Fruit fly (Drosophila melanogaster) whole organism, embryonic: Measurements from ENCODE around the gene CG33120.
A peak's percentile ranks its signal among the peaks of the same experiment; 100 is the strongest.

Experiments
- CG10366 ChIP-seq: fragments of 200-800 bp; sonication (Bioruptor generic); IDR thresholded peaks from 2 replicates; pipeline ENCODE4 v1.3.6; 2022; ENCODE audit warnings: missing biosample characterization, missing genetic modification characterization
- CG10431 ChIP-seq: fragments of 200-800 bp; sonication (Bioruptor generic); optimal IDR thresholded peaks from 3 replicates; lab custom pipeline; 2018; ENCODE audit warnings: missing biosample characterization, mild to moderate bottlenecking, missing genetic modification characterization
- CG10959 ChIP-seq: fragments of 200-800 bp; sonication (Bioruptor generic); IDR thresholded peaks from 2 replicates; pipeline ENCODE4 v1.3.6; 2022; ENCODE audit warnings: missing biosample characterization, missing genetic modification characterization
- CG11085 ChIP-seq: fragments of 200-800 bp; sonication (Bioruptor generic); IDR thresholded peaks from 2 replicates; pipeline ENCODE4 v1.3.6; 2022; ENCODE audit warnings: missing biosample characterization, missing genetic modification characterization
- CG11247 ChIP-seq: fragments of 200-800 bp; sonication (Bioruptor generic); IDR thresholded peaks from 2 replicates; pipeline ENCODE4 v1.3.6; 2022; ENCODE audit warnings: missing biosample characterization, missing genetic modification characterization
- CG11504 ChIP-seq: fragments of 200-800 bp; sonication (Bioruptor generic); optimal IDR thresholded peaks from 3 replicates; lab custom pipeline; 2019; ENCODE audit warnings: missing biosample characterization, mild to moderate bottlenecking, missing genetic modification characterization, moderate library complexity
- CG12071 ChIP-seq: fragments of 200-800 bp; sonication (Bioruptor generic); optimal IDR thresholded peaks from 3 replicates; lab custom pipeline; 2018; ENCODE audit warnings: missing biosample characterization, mild to moderate bottlenecking, missing genetic modification characterization
- CG1233 ChIP-seq: fragments of 200-800 bp; sonication (Bioruptor generic); optimal IDR thresholded peaks from 4 replicates; lab custom pipeline; 2018; ENCODE audit warnings: missing biosample characterization, mild to moderate bottlenecking, missing genetic modification characterization
- CG12659 ChIP-seq: fragments of 200-800 bp; sonication (Bioruptor generic); optimal IDR thresholded peaks from 3 replicates; lab custom pipeline; 2017; ENCODE audit warnings: mild to moderate bottlenecking, missing biosample characterization, missing genetic modification reagents, missing genetic modification characterization
- CG13296 ChIP-seq: fragments of 200-800 bp; sonication (Bioruptor generic); optimal IDR thresholded peaks from 3 replicates; lab custom pipeline; 2018; ENCODE audit warnings: missing biosample characterization, mild to moderate bottlenecking, missing genetic modification characterization
- CG14050 ChIP-seq: fragments of 200-800 bp; sonication (Bioruptor generic); IDR thresholded peaks from 3 replicates; pipeline ENCODE4 v1.3.6; 2022; ENCODE audit warnings: missing biosample characterization, missing genetic modification characterization
- CG15073 ChIP-seq: fragments of 200-800 bp; sonication (Bioruptor generic); optimal IDR thresholded peaks from 2 replicates; lab custom pipeline; 2016; ENCODE audit warnings: missing biosample characterization, missing genetic modification characterization
- CG1529 ChIP-seq: fragments of 200-800 bp; sonication (Bioruptor generic); optimal IDR thresholded peaks from 3 replicates; lab custom pipeline; 2018; ENCODE audit warnings: missing biosample characterization, missing genetic modification characterization
- CG1647 ChIP-seq: fragments of 200-800 bp; sonication (Bioruptor generic); optimal IDR thresholded peaks from 3 replicates; lab custom pipeline; 2016; ENCODE audit warnings: missing biosample characterization, missing genetic modification characterization
- CG17359 ChIP-seq: fragments of 200-800 bp; sonication (Bioruptor generic); optimal IDR thresholded peaks from 3 replicates; lab custom pipeline; 2018; ENCODE audit warnings: missing biosample characterization, mild to moderate bottlenecking, missing genetic modification characterization, moderate library complexity
- CG34224 ChIP-seq: fragments of 200-800 bp; sonication (Bioruptor generic); IDR thresholded peaks from 3 replicates; pipeline ENCODE4 v1.3.6; 2022; ENCODE audit warnings: missing biosample characterization, missing genetic modification characterization; ENCODE audit not compliant: partially characterized antibody
- CG3847 ChIP-seq: fragments of 200-800 bp; sonication (Bioruptor generic); IDR thresholded peaks from 2 replicates; pipeline ENCODE4 v1.3.6; 2022; ENCODE audit warnings: missing biosample characterization, missing genetic modification characterization
- CG6813 ChIP-seq: fragments of 200-800 bp; sonication (Bioruptor generic); optimal IDR thresholded peaks from 2 replicates; lab custom pipeline; 2017; ENCODE audit warnings: missing biosample characterization, missing genetic modification characterization, mild to moderate bottlenecking, moderate library complexity, missing genetic modification reagents
- CG8359 ChIP-seq: fragments of 200-800 bp; sonication (Bioruptor generic); optimal IDR thresholded peaks from 2 replicates; lab custom pipeline; 2017; ENCODE audit warnings: missing biosample characterization, mild to moderate bottlenecking, missing genetic modification characterization, borderline replicate concordance
- Fer1 ChIP-seq: fragments of 200-800 bp; sonication (Bioruptor generic); optimal IDR thresholded peaks from 2 replicates; lab custom pipeline; 2017; ENCODE audit warnings: missing biosample characterization, mild to moderate bottlenecking, missing genetic modification characterization
- Fer3 ChIP-seq: fragments of 200-800 bp; sonication (Bioruptor generic); optimal IDR thresholded peaks from 2 replicates; lab custom pipeline; 2018; ENCODE audit warnings: missing biosample characterization, mild to moderate bottlenecking, missing genetic modification characterization, moderate library complexity
- GATAe ChIP-seq: fragments of 200-800 bp; sonication (Bioruptor generic); conservative IDR thresholded peaks from 2 replicates; pipeline ENCODE4 v1.3.6; 2022; ENCODE audit warnings: missing biosample characterization, missing genetic modification characterization
- H15 ChIP-seq: fragments of 200-800 bp; sonication (Bioruptor generic); IDR thresholded peaks from 3 replicates; pipeline ENCODE4 v1.3.6; 2022; ENCODE audit warnings: missing biosample characterization, missing genetic modification characterization
- HmgZ ChIP-seq: fragments of 200-800 bp; sonication (Bioruptor generic); optimal IDR thresholded peaks from 2 replicates; lab custom pipeline; 2018; ENCODE audit warnings: missing biosample characterization, mild to moderate bottlenecking, missing genetic modification characterization
- Nf-YC ChIP-seq: fragments of 200-800 bp; optimal IDR thresholded peaks from 3 replicates; lab custom pipeline; 2019; ENCODE audit warnings: missing biosample characterization, mild to moderate bottlenecking, missing genetic modification characterization, moderate library complexity
- Oli ChIP-seq: fragments of 200-800 bp; sonication (Bioruptor generic); optimal IDR thresholded peaks from 2 replicates; lab custom pipeline; 2018; ENCODE audit warnings: missing biosample characterization, mild to moderate bottlenecking, missing genetic modification characterization, moderate library complexity
- aop ChIP-seq: fragments of 200-800 bp; sonication (Bioruptor generic); IDR thresholded peaks from 2 replicates; pipeline ENCODE4 v1.3.6; 2022; ENCODE audit warnings: missing biosample characterization, missing genetic modification characterization
- bbx ChIP-seq: fragments of 200-800 bp; sonication (Bioruptor generic); IDR thresholded peaks from 2 replicates; pipeline ENCODE4 v1.3.6; 2022; ENCODE audit warnings: missing biosample characterization, missing genetic modification characterization; ENCODE audit not compliant: partially characterized antibody
- bowl ChIP-seq: fragments of 200-800 bp; sonication (Bioruptor generic); IDR thresholded peaks from 2 replicates; pipeline ENCODE4 v1.3.6; 2022; ENCODE audit warnings: missing biosample characterization, missing genetic modification characterization
- ci ChIP-seq: fragments of 200-800 bp; sonication (Bioruptor generic); IDR thresholded peaks from 3 replicates; pipeline ENCODE4 v1.3.6; 2022; ENCODE audit warnings: missing biosample characterization, missing genetic modification characterization
- cwo ChIP-seq: fragments of 200-800 bp; sonication (Bioruptor generic); optimal IDR thresholded peaks from 3 replicates; lab custom pipeline; 2017; ENCODE audit warnings: missing biosample characterization, missing genetic modification characterization, mild to moderate bottlenecking, moderate library complexity, missing genetic modification reagents
- dm ChIP-seq: fragments of 200-800 bp; sonication (Bioruptor generic); optimal IDR thresholded peaks from 3 replicates; lab custom pipeline; 2016; ENCODE audit warnings: missing biosample characterization, missing genetic modification characterization
- dmrt11E ChIP-seq: fragments of 200-800 bp; sonication (Bioruptor generic); optimal IDR thresholded peaks from 3 replicates; lab custom pipeline; 2018; ENCODE audit warnings: missing biosample characterization, mild to moderate bottlenecking, missing genetic modification characterization, moderate library complexity
- ewg ChIP-seq: fragments of 200-800 bp; sonication (Bioruptor generic); optimal IDR thresholded peaks from 3 replicates; lab custom pipeline; 2017; ENCODE audit warnings: mild to moderate bottlenecking, missing biosample characterization, missing genetic modification reagents, missing genetic modification characterization
- exex ChIP-seq: fragments of 200-800 bp; sonication (Bioruptor generic); optimal IDR thresholded peaks from 4 replicates; lab custom pipeline; 2018; ENCODE audit warnings: missing biosample characterization, mild to moderate bottlenecking, missing genetic modification characterization, moderate library complexity
- fru ChIP-seq: fragments of >200 bp; optimal IDR thresholded peaks from 2 replicates; lab custom pipeline; 2017
- gcm ChIP-seq: fragments of 200-800 bp; sonication (Bioruptor generic); optimal IDR thresholded peaks from 2 replicates; lab custom pipeline; 2019; ENCODE audit warnings: missing biosample characterization, mild to moderate bottlenecking, missing genetic modification characterization, moderate library complexity
- gro ChIP-seq: fragments of 200-800 bp; sonication (Bioruptor generic); optimal IDR thresholded peaks from 2 replicates; lab custom pipeline; 2016; ENCODE audit warnings: missing biosample characterization, missing genetic modification characterization
- insv ChIP-seq, 2 experiments: fragments of 200-800 bp; sonication (Bioruptor generic); optimal IDR thresholded peaks; 3 replicates each; lab custom pipeline; 2016 to 2018; ENCODE audit warnings: missing biosample characterization in 2 of 2, missing genetic modification characterization in 2 of 2
- jigr1 ChIP-seq: fragments of 200-800 bp; sonication (Bioruptor generic); IDR thresholded peaks from 3 replicates; pipeline ENCODE4 v1.3.6; 2022; ENCODE audit warnings: missing biosample characterization, missing genetic modification characterization
- nerfin-2 ChIP-seq: fragments of 200-800 bp; sonication (Bioruptor generic); IDR thresholded peaks from 2 replicates; pipeline ENCODE4 v1.3.6; 2022; ENCODE audit warnings: missing biosample characterization, missing genetic modification characterization; ENCODE audit not compliant: partially characterized antibody
- nom ChIP-seq: fragments of 200-800 bp; sonication (Bioruptor generic); optimal IDR thresholded peaks from 2 replicates; lab custom pipeline; 2017; ENCODE audit warnings: missing biosample characterization, missing genetic modification characterization, mild to moderate bottlenecking, moderate library complexity, missing genetic modification reagents
- org-1 ChIP-seq: fragments of 200-800 bp; sonication (Bioruptor generic); optimal IDR thresholded peaks from 2 replicates; lab custom pipeline; 2017; ENCODE audit warnings: missing biosample characterization, missing genetic modification characterization
- p53 ChIP-seq: fragments of 200-800 bp; sonication (Bioruptor generic); optimal IDR thresholded peaks from 2 replicates; lab custom pipeline; 2016; ENCODE audit warnings: missing biosample characterization, missing genetic modification characterization
- peb ChIP-seq: fragments of 200-800 bp; sonication (Bioruptor generic); IDR thresholded peaks from 2 replicates; pipeline ENCODE4 v1.3.6; 2022; ENCODE audit warnings: missing biosample characterization, missing genetic modification characterization
- repo ChIP-seq: fragments of 200-800 bp; sonication (Bioruptor generic); optimal IDR thresholded peaks from 2 replicates; lab custom pipeline; 2016; ENCODE audit warnings: missing biosample characterization, missing genetic modification characterization
- scrt ChIP-seq: fragments of 200-800 bp; sonication (Bioruptor generic); optimal IDR thresholded peaks from 2 replicates; lab custom pipeline; 2018; ENCODE audit warnings: missing biosample characterization, mild to moderate bottlenecking, missing genetic modification characterization, moderate library complexity
- slbo ChIP-seq: fragments of 200-800 bp; sonication (Bioruptor generic); IDR thresholded peaks from 2 replicates; pipeline ENCODE4 v1.3.6; 2022; ENCODE audit warnings: missing biosample characterization, missing genetic modification characterization
- sob ChIP-seq: fragments of 200-800 bp; sonication (Bioruptor generic); IDR thresholded peaks from 2 replicates; pipeline ENCODE4 v1.3.6; 2022; ENCODE audit warnings: missing biosample characterization, missing genetic modification characterization
- vvl ChIP-seq: fragments of 200-800 bp; sonication (Bioruptor generic); IDR thresholded peaks from 2 replicates; pipeline ENCODE4 v1.3.6; 2022; ENCODE audit warnings: missing biosample characterization, missing genetic modification characterization
- wek ChIP-seq: fragments of 200-800 bp; sonication (Bioruptor generic); optimal IDR thresholded peaks from 3 replicates; lab custom pipeline; 2018; ENCODE audit warnings: missing biosample characterization, mild to moderate bottlenecking, missing genetic modification characterization, moderate library complexity

The CG33120 gene

dm6 chr2L:18822805-18823204 is 21.6 kb downstream of the CG33120 start (continued):
- TF ChIP-seq CG1647 (GFP tag; lab: Kevin White, UChicago) (no peak), ci (peak; percentile 67; the same call in 1 of the 3 replicates), CG11504 (peak; percentile 36), nerfin-2 (GFP tag; lab: Robert Waterston, UW) (no peak), insv (GFP tag; optimal IDR thresholded peaks at IDR 0.05; lab: Kevin White, UChicago) (peak in 1 of 2 experiments; percentile 14), bowl (GFP tag; lab: Robert Waterston, UW) (no peak), CG12071 (peak; percentile 60), CG1529 (GFP tag; lab: Kevin White, UChicago) (peak; percentile 66), wek (peak; percentile 75), bbx (no peak), GATAe (no peak), org-1 (GFP tag; lab: Kevin White, UChicago) (no peak), CG17359 (tag; lab: Kevin White, UChicago) (peak; percentile 68), sob (GFP tag; lab: Robert Waterston, UW) (peak; percentile 69), CG6813 (GFP tag; lab: Kevin White, UChicago) (peak; percentile 80), slbo (GFP tag; lab: Robert Waterston, UW) (no peak), CG12659 (GFP tag; lab: Kevin White, UChicago) (peak; percentile 4), scrt (no peak), nom (GFP tag; lab: Kevin White, UChicago) (no peak), exex (tag; lab: Kevin White, UChicago) (no peak), dm (GFP tag; lab: Kevin White, UChicago) (no peak), CG13296 (GFP tag; lab: Kevin White, UChicago) (peak; percentile 2), fru (lab: Kevin White, UChicago) (no peak), CG11247 (GFP tag; lab: Robert Waterston, UW) (peak; percentile 29; the same call in 1 of the 2 replicates), CG10366 (GFP tag; lab: Robert Waterston, UW) (no peak), CG10431 (GFP tag; lab: Kevin White, UChicago) (peak; percentile 66), CG1233 (GFP tag; lab: Kevin White, UChicago) (peak; percentile 73), jigr1 (GFP tag; lab: Robert Waterston, UW) (no peak), CG14050 (GFP tag; lab: Robert Waterston, UW) (no peak), vvl (GFP tag; lab: Robert Waterston, UW) (no peak), CG3847 (GFP tag; lab: Robert Waterston, UW) (no peak), gcm (GFP tag; lab: Kevin White, UChicago) (peak; percentile 16), ewg (GFP tag; lab: Kevin White, UChicago) (no peak), p53 (no peak), CG8359 (GFP tag; lab: Kevin White, UChicago) (peak; percentile 28), peb (no peak), Fer1 (peak; percentile 50), aop (GFP tag; lab: Robert Waterston, UW) (no peak), HmgZ (tag; lab: Kevin White, UChicago) (no peak), gro (GFP tag; lab: Kevin White, UChicago) (no peak), H15 (GFP tag; lab: Robert Waterston, UW) (0 out of 3 replicates have a peak, but pooled peaks have one; percentile 26), Fer3 (tag; lab: Kevin White, UChicago) (peak; percentile 60), dmrt11E (peak; percentile 61), CG34224 (GFP tag; lab: Robert Waterston, UW) (no peak), cwo (GFP tag; lab: Kevin White, UChicago) (peak; percentile 81), CG11085 (GFP tag; lab: Robert Waterston, UW) (no peak), Oli (tag; lab: Kevin White, UChicago) (peak; percentile 4), CG15073 (no peak), Nf-YC (tag; lab: Kevin White, UChicago) (no peak), repo (GFP tag; lab: Kevin White, UChicago) (peak; percentile 31), CG10959 (peak; percentile 41; the same call in 1 of the 2 replicates)
